Worm (Caenorhabditis elegans): ENCODE measurements around the gene W02F12.4.

ce11 chrV:6681501-6681900, 25.2 kb downstream of the W02F12.4 start, which contains the start of gene egl-46:
- TF ChIP-seq F13C5.2 (tag; optimal IDR thresholded peaks at IDR 0.05) (no peak), ama-1 (optimal IDR thresholded peaks at IDR 0.05) (no peak), sea-1 (GFP tag; conservative IDR thresholded peaks at IDR 0.05) (no peak), B0310.2 (tag; optimal IDR thresholded peaks at IDR 0.05) (no peak), tbx-11 (GFP tag; IDR thresholded peaks at IDR 0.05) (no peak)
